Worm (Caenorhabditis elegans): ENCODE results near the gene srt-55.

DNA sequence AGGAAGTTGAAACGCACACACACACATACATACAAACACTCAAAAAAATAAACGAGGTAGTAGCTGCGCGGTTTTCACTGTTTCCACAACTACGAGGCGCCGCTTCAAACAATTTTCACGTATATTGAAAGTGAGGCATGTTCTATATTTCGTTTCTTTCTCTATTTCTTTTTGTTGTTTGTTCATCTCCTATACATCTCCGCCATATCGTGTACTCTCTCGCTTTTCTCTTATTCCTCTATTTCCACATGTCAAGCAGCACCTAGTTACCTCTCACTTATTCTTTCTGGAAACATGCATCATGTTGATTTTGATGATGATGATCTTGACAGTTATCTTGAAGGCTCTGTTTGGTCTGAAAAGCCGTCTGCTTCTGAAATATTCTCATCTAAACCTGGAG, 30.5 kb upstream of the srt-55 start, which contains the start of gene ZK1128.7:
- no peak for TF ChIP-seq nhr-77 (tag; optimal IDR thresholded peaks at IDR 0.05)
- no peak for TF ChIP-seq mdl-1 (tag; optimal IDR thresholded peaks at IDR 0.05)
- TF ChIP-seq unc-62 (GFP tag; optimal IDR thresholded peaks at IDR 0.05), result no peak
- TF ChIP-seq lin-15B (tag; optimal IDR thresholded peaks at IDR 0.05), result no peak
- TF ChIP-seq zag-1 (tag; optimal IDR thresholded peaks at IDR 0.05), result no peak
- TF ChIP-seq skn-1 (tag; optimal IDR thresholded peaks at IDR 0.05), result no peak
- TF ChIP-seq fkh-10 (GFP tag; optimal IDR thresholded peaks at IDR 0.05), result no peak
- TF ChIP-seq unc-39 (tag; optimal IDR thresholded peaks at IDR 0.05), result no peak
- no peak for TF ChIP-seq aly-2 (tag; optimal IDR thresholded peaks at IDR 0.05)
